Worm (Caenorhabditis elegans) whole organism, midembryonic: ENCODE measurements around the gene eif-2Balpha.

ENCODE experiments used
- T22C8.4 ChIP-seq: fragments of 200-800 bp; sonication (Bioruptor generic); IDR thresholded peaks from 2 replicates; pipeline ENCODE4 v1.3.6; 2022; ENCODE audit warnings: missing genetic modification characterization, missing compliant biosample characterization
- cog-1 ChIP-seq: sonication (generic microtip); optimal IDR thresholded peaks from 2 replicates; lab custom pipeline; 2016; ENCODE audit warnings: missing genetic modification characterization, missing compliant biosample characterization
- flt-1 ChIP-seq: fragments of 200-800 bp; sonication (Bioruptor generic); IDR thresholded peaks from 2 replicates; pipeline ENCODE4 v1.3.6; 2022; ENCODE audit warnings: missing genetic modification characterization, missing compliant biosample characterization
- klf-2 ChIP-seq: fragments of 200-800 bp; sonication (Bioruptor generic); conservative IDR thresholded peaks from 2 replicates; pipeline ENCODE4 v1.3.6; 2022; ENCODE audit warnings: missing genetic modification reagents, missing genetic modification characterization, missing compliant biosample characterization
- med-1 ChIP-seq: sonication (generic microtip); optimal IDR thresholded peaks from 2 replicates; lab custom pipeline; 2017; ENCODE audit warnings: missing genetic modification characterization, mild to moderate bottlenecking, missing compliant biosample characterization, antibody characterized with exemption, missing genetic modification reagents; ENCODE audit not compliant: insufficient read depth
- ref-1 ChIP-seq: fragments of 200-800 bp; sonication (Bioruptor generic); conservative IDR thresholded peaks from 2 replicates; pipeline ENCODE4 v1.3.6; 2022; ENCODE audit warnings: missing genetic modification reagents, missing genetic modification characterization, missing compliant biosample characterization
- tab-1 ChIP-seq: fragments of 200-800 bp; sonication (Bioruptor generic); IDR thresholded peaks from 2 replicates; pipeline ENCODE4 v1.3.6; 2022; ENCODE audit warnings: missing genetic modification characterization, missing compliant biosample characterization
- ztf-23 ChIP-seq: fragments of 200-800 bp; sonication (Bioruptor generic); IDR thresholded peaks from 2 replicates; pipeline ENCODE4 v1.3.6; 2022; ENCODE audit warnings: missing genetic modification reagents, missing genetic modification characterization, missing compliant biosample characterization
- ztf-29 ChIP-seq: fragments of 200-800 bp; sonication (Bioruptor generic); IDR thresholded peaks from 2 replicates; pipeline ENCODE4 v1.3.6; 2022; ENCODE audit warnings: missing genetic modification reagents, missing genetic modification characterization, missing compliant biosample characterization

Gene eif-2Balpha

ce11 chrIII:9542816-9543215, at the start of gene eif-2Balpha:
Gene eif-2Balpha (plus strand): TSS chrIII:9543119.
- TF ChIP-seq cog-1 (tag; lab: Kevin White, UChicago), result no peak
- TF ChIP-seq tab-1 (GFP tag; lab: Robert Waterston, UW), result no peak
- TF ChIP-seq ref-1 (GFP tag; lab: Robert Waterston, UW), result no peak
- no peak for TF ChIP-seq med-1 (GFP tag; lab: Kevin White, UChicago)
- no peak for TF ChIP-seq klf-2
- TF ChIP-seq T22C8.4 (GFP tag; lab: Robert Waterston, UW), result no peak
- TF ChIP-seq ztf-23 (GFP tag; lab: Robert Waterston, UW), result no peak
- TF ChIP-seq ztf-29 (GFP tag; lab: Robert Waterston, UW), result no peak
- TF ChIP-seq flt-1 (GFP tag; lab: Robert Waterston, UW), result no peak

ce11 chrIII:9494209-9494608, 48.7 kb upstream of the eif-2Balpha start:
- no peak for TF ChIP-seq tab-1 (GFP tag; lab: Robert Waterston, UW)
- no peak for TF ChIP-seq T22C8.4 (GFP tag; lab: Robert Waterston, UW)
- TF ChIP-seq ztf-23 (GFP tag; lab: Robert Waterston, UW), result no peak
- TF ChIP-seq flt-1 (GFP tag; lab: Robert Waterston, UW), result no peak
- TF ChIP-seq klf-2, result no peak
- no peak for TF ChIP-seq ztf-29 (GFP tag; lab: Robert Waterston, UW)
- TF ChIP-seq cog-1 (tag; lab: Kevin White, UChicago), result no peak
- no peak for TF ChIP-seq med-1 (GFP tag; lab: Kevin White, UChicago)
- TF ChIP-seq ref-1 (GFP tag; lab: Robert Waterston, UW), result no peak

ce11 chrIII:9496083-9496482, 46.8 kb upstream of the eif-2Balpha start:
- TF ChIP-seq ref-1 (GFP tag; lab: Robert Waterston, UW) (no peak), T22C8.4 (GFP tag; lab: Robert Waterston, UW) (no peak)

ce11 chrIII:9497412-9497811, 45.5 kb upstream of the eif-2Balpha start:
- no peak for TF ChIP-seq ztf-23 (GFP tag; lab: Robert Waterston, UW)
- no peak for TF ChIP-seq tab-1 (GFP tag; lab: Robert Waterston, UW)
- TF ChIP-seq ref-1 (GFP tag; lab: Robert Waterston, UW), result no peak

ce11 chrIII:9500267-9500666, 42.7 kb upstream of the eif-2Balpha start, which contains the start of gene sod-4:
Gene sod-4 (minus strand): TSS chrIII:9500375.
- TF ChIP-seq ref-1 (GFP tag; lab: Robert Waterston, UW), result no peak
- TF ChIP-seq ztf-23 (GFP tag; lab: Robert Waterston, UW), result no peak
- no peak for TF ChIP-seq cog-1 (tag; lab: Kevin White, UChicago)
- TF ChIP-seq tab-1 (GFP tag; lab: Robert Waterston, UW), result no peak
- TF ChIP-seq flt-1 (GFP tag; lab: Robert Waterston, UW), result no peak
- no peak for TF ChIP-seq klf-2
- no peak for TF ChIP-seq med-1 (GFP tag; lab: Kevin White, UChicago)
- TF ChIP-seq T22C8.4 (GFP tag; lab: Robert Waterston, UW), result no peak
- no peak for TF ChIP-seq ztf-29 (GFP tag; lab: Robert Waterston, UW)

ce11 chrIII:9501072-9501471, 41.8 kb upstream of the eif-2Balpha start:
- TF ChIP-seq cog-1 (tag; lab: Kevin White, UChicago), result no peak
- TF ChIP-seq ztf-29 (GFP tag; lab: Robert Waterston, UW), result no peak
- no peak for TF ChIP-seq tab-1 (GFP tag; lab: Robert Waterston, UW)
- TF ChIP-seq klf-2, result no peak
- no peak for TF ChIP-seq T22C8.4 (GFP tag; lab: Robert Waterston, UW)
- TF ChIP-seq ztf-23 (GFP tag; lab: Robert Waterston, UW), result no peak
- no peak for TF ChIP-seq ref-1 (GFP tag; lab: Robert Waterston, UW)
- no peak for TF ChIP-seq flt-1 (GFP tag; lab: Robert Waterston, UW)

ce11 chrIII:9502155-9502714, 40.7 kb upstream of the eif-2Balpha start:
- TF ChIP-seq cog-1 (tag; lab: Kevin White, UChicago) (no peak), flt-1 (GFP tag; lab: Robert Waterston, UW) (no peak), T22C8.4 (GFP tag; lab: Robert Waterston, UW) (no peak), ztf-29 (GFP tag; lab: Robert Waterston, UW) (no peak), med-1 (GFP tag; lab: Kevin White, UChicago) (no peak), tab-1 (GFP tag; lab: Robert Waterston, UW) (no peak), ref-1 (GFP tag; lab: Robert Waterston, UW) (no peak)

ce11 chrIII:9504347-9504746, 38.6 kb upstream of the eif-2Balpha start:
- TF ChIP-seq ref-1 (GFP tag; lab: Robert Waterston, UW) (no peak), T22C8.4 (GFP tag; lab: Robert Waterston, UW) (no peak), ztf-29 (GFP tag; lab: Robert Waterston, UW) (no peak), flt-1 (GFP tag; lab: Robert Waterston, UW) (no peak), tab-1 (GFP tag; lab: Robert Waterston, UW) (no peak), ztf-23 (GFP tag; lab: Robert Waterston, UW) (no peak), med-1 (GFP tag; lab: Kevin White, UChicago) (no peak), klf-2 (no peak), cog-1 (tag; lab: Kevin White, UChicago) (no peak)

ce11 chrIII:9507799-9508198, 35.1 kb upstream of the eif-2Balpha start, which contains the start of gene vha-14:
Gene vha-14 (plus strand): TSS chrIII:9508100.
- TF ChIP-seq tab-1 (GFP tag; lab: Robert Waterston, UW), result no peak
- TF ChIP-seq med-1 (GFP tag; lab: Kevin White, UChicago), result no peak
